Fruit fly (Drosophila melanogaster) whole organism, embryonic: ENCODE measurements around the gene CG6749.

Experiments used
- Awh ChIP-seq: fragments of 200-800 bp; sonication (Bioruptor generic); IDR thresholded peaks from 2 replicates; pipeline ENCODE4, ENCODE4 v1.3.6; 2022; ENCODE audit warnings: missing biosample characterization, missing genetic modification characterization
- Blimp-1 ChIP-seq: fragments of 200-800 bp; sonication (Bioruptor generic); optimal IDR thresholded peaks from 3 replicates; lab custom pipeline; 2018; ENCODE audit warnings: missing biosample characterization, missing genetic modification characterization, mild to moderate bottlenecking, moderate library complexity, missing genetic modification reagents
- CG11085 ChIP-seq: fragments of 200-800 bp; sonication (Bioruptor generic); IDR thresholded peaks from 2 replicates; pipeline ENCODE4 v1.3.6; 2022; ENCODE audit warnings: missing biosample characterization, missing genetic modification characterization
- CG11093 ChIP-seq: fragments of 200-800 bp; sonication (Bioruptor generic); IDR thresholded peaks from 3 replicates; pipeline ENCODE4 v1.3.6; 2022; ENCODE audit warnings: missing biosample characterization, missing genetic modification characterization
- CG12219 ChIP-seq: fragments of 200-800 bp; sonication (Bioruptor generic); optimal IDR thresholded peaks from 3 replicates; lab custom pipeline; 2018; ENCODE audit warnings: missing biosample characterization, mild to moderate bottlenecking, missing genetic modification characterization
- CG13287 ChIP-seq: fragments of 200-800 bp; sonication (Bioruptor generic); IDR thresholded peaks from 2 replicates; pipeline ENCODE4 v1.3.6; 2022; ENCODE audit warnings: missing biosample characterization, missing genetic modification characterization; ENCODE audit not compliant: partially characterized antibody
- CG15269 ChIP-seq: fragments of 200-800 bp; sonication (Bioruptor generic); optimal IDR thresholded peaks from 2 replicates; lab custom pipeline; 2018; ENCODE audit warnings: missing biosample characterization, mild to moderate bottlenecking, missing genetic modification characterization, moderate library complexity
- CG15479 ChIP-seq: fragments of 200-800 bp; sonication (Bioruptor generic); optimal IDR thresholded peaks from 3 replicates; lab custom pipeline; 2019; ENCODE audit warnings: missing biosample characterization, mild to moderate bottlenecking, missing genetic modification characterization, moderate library complexity
- CG18011 ChIP-seq: fragments of 200-800 bp; sonication (Bioruptor generic); optimal IDR thresholded peaks from 2 replicates; lab custom pipeline; 2017; ENCODE audit warnings: missing biosample characterization, missing genetic modification characterization, mild to moderate bottlenecking, moderate library complexity, missing genotype
- CG3163 ChIP-seq: fragments of 200-800 bp; sonication (Bioruptor generic); optimal IDR thresholded peaks from 3 replicates; lab custom pipeline; 2016; ENCODE audit warnings: missing biosample characterization, missing genetic modification characterization
- CG33557 ChIP-seq: fragments of 200-800 bp; sonication (Bioruptor generic); optimal IDR thresholded peaks from 2 replicates; lab custom pipeline; 2019; ENCODE audit warnings: missing biosample characterization, mild to moderate bottlenecking, missing genetic modification characterization, moderate library complexity
- CG3407 ChIP-seq: fragments of 200-800 bp; sonication (Bioruptor generic); optimal IDR thresholded peaks from 2 replicates; lab custom pipeline; 2018; ENCODE audit warnings: missing biosample characterization, mild to moderate bottlenecking, missing genetic modification characterization
- CG34224 ChIP-seq: fragments of 200-800 bp; sonication (Bioruptor generic); IDR thresholded peaks from 3 replicates; pipeline ENCODE4 v1.3.6; 2022; ENCODE audit warnings: missing biosample characterization, missing genetic modification characterization; ENCODE audit not compliant: partially characterized antibody
- CG3726 ChIP-seq: fragments of 200-800 bp; sonication (Bioruptor generic); IDR thresholded peaks from 3 replicates; pipeline ENCODE4, ENCODE4 v1.3.6; 2022; ENCODE audit warnings: missing biosample characterization, missing genetic modification characterization
- CG5180 ChIP-seq: fragments of 200-800 bp; sonication (Bioruptor generic); optimal IDR thresholded peaks from 3 replicates; lab custom pipeline; 2017; ENCODE audit warnings: missing biosample characterization, missing genetic modification characterization, mild to moderate bottlenecking, moderate library complexity, missing genetic modification reagents
- CG8290 ChIP-seq, 3 experiments: fragments of 200-800 bp; sonication (Bioruptor generic); optimal IDR thresholded peaks; 2 replicates each; lab custom pipeline; 2016 to 2019; ENCODE audit warnings: missing biosample characterization in 3 of 3, missing genetic modification characterization in 3 of 3, mild to moderate bottlenecking in 2 of 3, moderate library complexity in 1 of 3
- Deaf1 ChIP-seq: fragments of 200-800 bp; optimal IDR thresholded peaks from 3 replicates; lab custom pipeline; 2019; ENCODE audit warnings: missing biosample characterization, mild to moderate bottlenecking, missing genetic modification characterization, moderate library complexity
- Dp ChIP-seq: fragments of 200-800 bp; sonication (Bioruptor generic); optimal IDR thresholded peaks from 2 replicates; lab custom pipeline; 2018; ENCODE audit warnings: missing biosample characterization, mild to moderate bottlenecking, missing genetic modification characterization, moderate library complexity
- HLHmδ ChIP-seq: fragments of 200-800 bp; sonication (Bioruptor generic); optimal IDR thresholded peaks from 2 replicates; lab custom pipeline; 2018; ENCODE audit warnings: missing biosample characterization, mild to moderate bottlenecking, missing genetic modification characterization, moderate library complexity
- Hr3 ChIP-seq: fragments of 200-800 bp; sonication (Bioruptor generic); optimal IDR thresholded peaks from 3 replicates; lab custom pipeline; 2016; ENCODE audit warnings: missing biosample characterization, missing genetic modification characterization
- Lim3 ChIP-seq: fragments of 200-800 bp; sonication (Bioruptor generic); IDR thresholded peaks from 2 replicates; pipeline ENCODE4 v1.3.6; 2022; ENCODE audit warnings: missing biosample characterization, missing genetic modification characterization
- MTF-1 ChIP-seq: fragments of 200-800 bp; sonication (Bioruptor generic); optimal IDR thresholded peaks from 2 replicates; lab custom pipeline; 2018; ENCODE audit warnings: missing biosample characterization, mild to moderate bottlenecking, missing genetic modification characterization, borderline replicate concordance
- Vsx1 ChIP-seq: fragments of 200-800 bp; sonication (Bioruptor generic); optimal IDR thresholded peaks from 2 replicates; lab custom pipeline; 2017; ENCODE audit warnings: missing biosample characterization, mild to moderate bottlenecking, missing genetic modification characterization, missing genetic modification reagents
- abd-A ChIP-seq: fragments of 200-800 bp; sonication (Bioruptor generic); optimal IDR thresholded peaks from 3 replicates; lab custom pipeline; 2019; ENCODE audit warnings: missing biosample characterization, mild to moderate bottlenecking, missing genetic modification characterization, moderate library complexity
- amos ChIP-seq: fragments of 200-800 bp; sonication (Bioruptor generic); IDR thresholded peaks from 2 replicates; pipeline ENCODE4 v1.3.6; 2022; ENCODE audit warnings: missing biosample characterization, missing genetic modification characterization; ENCODE audit not compliant: partially characterized antibody
- ap ChIP-seq: fragments of 200-800 bp; sonication (Bioruptor generic); IDR thresholded peaks from 2 replicates; pipeline ENCODE4 v1.3.6; 2022; ENCODE audit warnings: missing biosample characterization, missing genetic modification characterization
- bab2 ChIP-seq: fragments of 200-800 bp; sonication (Bioruptor generic); optimal IDR thresholded peaks from 2 replicates; lab custom pipeline; 2016; ENCODE audit warnings: missing biosample characterization, missing genetic modification characterization
- bbx ChIP-seq: fragments of 200-800 bp; sonication (Bioruptor generic); IDR thresholded peaks from 2 replicates; pipeline ENCODE4 v1.3.6; 2022; ENCODE audit warnings: missing biosample characterization, missing genetic modification characterization; ENCODE audit not compliant: partially characterized antibody
- btn ChIP-seq: fragments of 200-800 bp; sonication (Bioruptor generic); optimal IDR thresholded peaks from 2 replicates; lab custom pipeline; 2016; ENCODE audit warnings: missing biosample characterization, missing genetic modification characterization
- cato ChIP-seq: fragments of 200-800 bp; sonication (Bioruptor generic); optimal IDR thresholded peaks from 2 replicates; lab custom pipeline; 2016; ENCODE audit warnings: missing biosample characterization, missing genetic modification characterization, borderline replicate concordance
- chinmo ChIP-seq: fragments of 200-800 bp; sonication (Bioruptor generic); IDR thresholded peaks from 4 replicates; pipeline ENCODE4 v1.3.6; 2022; ENCODE audit warnings: missing biosample characterization, missing genetic modification characterization; ENCODE audit not compliant: partially characterized antibody
- chn ChIP-seq: fragments of 200-800 bp; sonication (Bioruptor generic); optimal IDR thresholded peaks from 2 replicates; lab custom pipeline; 2016; ENCODE audit warnings: missing biosample characterization, missing genetic modification characterization
- ci ChIP-seq: fragments of 200-800 bp; sonication (Bioruptor generic); IDR thresholded peaks from 3 replicates; pipeline ENCODE4 v1.3.6; 2022; ENCODE audit warnings: missing biosample characterization, missing genetic modification characterization
- exex ChIP-seq: fragments of 200-800 bp; sonication (Bioruptor generic); optimal IDR thresholded peaks from 4 replicates; lab custom pipeline; 2018; ENCODE audit warnings: missing biosample characterization, mild to moderate bottlenecking, missing genetic modification characterization, moderate library complexity
- grn ChIP-seq: fragments of 200-800 bp; sonication (Bioruptor generic); optimal IDR thresholded peaks from 3 replicates; lab custom pipeline; 2017; ENCODE audit warnings: missing biosample characterization, missing genetic modification characterization
- hbn ChIP-seq: fragments of 200-800 bp; sonication (Bioruptor generic); IDR thresholded peaks from 2 replicates; pipeline ENCODE4 v1.3.6; 2022; ENCODE audit warnings: missing biosample characterization, missing genetic modification characterization; ENCODE audit not compliant: partially characterized antibody
- her ChIP-seq: fragments of 200-800 bp; sonication (Bioruptor generic); optimal IDR thresholded peaks from 2 replicates; lab custom pipeline; 2016; ENCODE audit warnings: missing biosample characterization, missing genetic modification characterization
- inv ChIP-seq: fragments of 200-800 bp; sonication (Bioruptor generic); IDR thresholded peaks from 2 replicates; pipeline ENCODE4 v1.3.6; 2022; ENCODE audit warnings: missing biosample characterization, missing genetic modification characterization; ENCODE audit not compliant: partially characterized antibody
- kah ChIP-seq: fragments of 200-800 bp; sonication (Bioruptor generic); optimal IDR thresholded peaks from 2 replicates; lab custom pipeline; 2018; ENCODE audit warnings: missing biosample characterization, mild to moderate bottlenecking, missing genetic modification characterization
- pzg ChIP-seq: fragments of 200-800 bp; sonication (Bioruptor generic); optimal IDR thresholded peaks from 3 replicates; lab custom pipeline; 2018; ENCODE audit warnings: missing biosample characterization, mild to moderate bottlenecking, missing genetic modification characterization, moderate library complexity
- sd ChIP-seq: fragments of 200-800 bp; sonication (Bioruptor generic); optimal IDR thresholded peaks from 3 replicates; lab custom pipeline; 2018; ENCODE audit warnings: missing biosample characterization, mild to moderate bottlenecking, missing genetic modification characterization, moderate library complexity
- stc ChIP-seq: fragments of 200-800 bp; sonication (Bioruptor generic); IDR thresholded peaks from 2 replicates; pipeline ENCODE4 v1.3.6; 2022; ENCODE audit warnings: missing biosample characterization, missing genetic modification characterization
- sug ChIP-seq: fragments of 200-800 bp; optimal IDR thresholded peaks from 2 replicates; lab custom pipeline; 2019; ENCODE audit warnings: missing biosample characterization, mild to moderate bottlenecking, missing genetic modification characterization, moderate library complexity
- tio ChIP-seq: fragments of 200-800 bp; sonication (Bioruptor generic); optimal IDR thresholded peaks from 2 replicates; lab custom pipeline; 2017; ENCODE audit warnings: missing biosample characterization, missing genetic modification characterization, inconsistent platforms
- tx ChIP-seq: fragments of 200-800 bp; sonication (Bioruptor generic); optimal IDR thresholded peaks from 2 replicates; lab custom pipeline; 2016; ENCODE audit warnings: missing biosample characterization, missing genetic modification characterization
- wor ChIP-seq: fragments of 200-800 bp; sonication (Bioruptor generic); IDR thresholded peaks from 2 replicates; pipeline ENCODE4 v1.3.6; 2022; ENCODE audit warnings: missing biosample characterization, missing genetic modification characterization
- zen2 ChIP-seq: fragments of 200-800 bp; sonication (Bioruptor generic); IDR thresholded peaks from 3 replicates; pipeline ENCODE4 v1.3.6; 2022; ENCODE audit warnings: missing biosample characterization, missing genetic modification characterization; ENCODE audit not compliant: partially characterized antibody
- zfh1 ChIP-seq: fragments of 200-800 bp; sonication (Bioruptor generic); IDR thresholded peaks from 3 replicates; pipeline ENCODE4 v1.3.6; 2022; ENCODE audit warnings: missing biosample characterization, missing genetic modification characterization

The CG6749 gene

DNA sequence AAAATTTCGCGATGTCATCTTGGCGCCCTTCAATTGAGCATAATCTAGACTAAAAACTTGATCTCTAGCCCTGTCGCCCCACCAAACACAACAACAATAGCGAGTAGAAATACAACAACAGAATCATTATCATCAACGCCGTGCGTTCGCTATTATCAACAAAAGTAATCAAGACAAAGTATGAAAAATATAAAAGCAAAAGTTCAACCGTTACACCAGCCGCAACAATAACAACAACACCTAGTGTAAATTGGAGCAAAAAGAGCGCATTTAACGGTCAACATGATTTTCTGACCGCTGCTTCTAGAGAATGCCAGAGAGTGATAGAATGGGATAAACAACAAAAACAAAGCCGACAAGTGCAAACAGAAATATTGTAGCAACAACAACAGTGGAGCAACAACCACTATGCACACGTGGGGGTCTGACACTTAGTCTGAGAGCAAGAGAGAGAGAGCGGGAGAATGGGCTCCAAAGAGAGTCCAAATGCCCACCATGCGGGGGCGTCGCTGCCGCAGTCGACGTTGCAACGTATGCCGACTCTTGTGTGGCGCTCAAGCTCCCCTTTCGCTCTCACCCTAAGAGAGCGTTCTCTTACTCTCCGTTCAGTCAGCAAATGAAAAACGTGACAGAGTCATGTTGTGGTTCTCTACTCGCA, 41.2 kb downstream of the CG6749 start (continued):
- TF ChIP-seq CG15479 (GFP tag; lab: Kevin White, UChicago) (no peak), inv (GFP tag; lab: Robert Waterston, UW) (no peak), sd (tag; lab: Kevin White, UChicago) (peak; percentile 27), Awh (GFP tag; lab: Robert Waterston, UW) (peak; percentile 63), bbx (GFP tag; lab: Robert Waterston, UW) (no peak), MTF-1 (GFP tag; lab: Kevin White, UChicago) (no peak), CG3163 (GFP tag; lab: Kevin White, UChicago) (peak; percentile 98), CG34224 (GFP tag; lab: Robert Waterston, UW) (peak; percentile 73), her (GFP tag; lab: Kevin White, UChicago) (no peak), CG11085 (GFP tag; lab: Robert Waterston, UW) (no peak), hbn (peak; percentile 64), ci (GFP tag; lab: Robert Waterston, UW) (peak; percentile 53; the same call in 1 of the 3 replicates), btn (no peak), HLHmδ (GFP tag; lab: Kevin White, UChicago) (peak; percentile 66), CG5180 (GFP tag; lab: Kevin White, UChicago) (no peak), cato (no peak), chn (no peak), tx (GFP tag; lab: Kevin White, UChicago) (no peak), CG12219 (GFP tag; lab: Kevin White, UChicago) (peak; percentile 14), Deaf1 (no peak), Dp (GFP tag; lab: Kevin White, UChicago) (no peak), wor (GFP tag; lab: Robert Waterston, UW) (no peak), stc (GFP tag; lab: Robert Waterston, UW) (no peak), Vsx1 (GFP tag; lab: Kevin White, UChicago) (no peak), sug (peak; percentile 99), tio (no peak), CG8290 (GFP tag; optimal IDR thresholded peaks at IDR 0.05; lab: Kevin White, UChicago) (no peak), CG8290 (tag; optimal IDR thresholded peaks at IDR 0.05; lab: Kevin White, UChicago) (no peak), CG11093 (no peak), CG15269 (no peak), CG33557 (GFP tag; lab: Kevin White, UChicago) (no peak), CG13287 (peak; percentile 43; the same call in 1 of the 2 replicates), abd-A (peak; percentile 8), grn (peak; percentile 75), pzg (no peak), kah (GFP tag; lab: Kevin White, UChicago) (peak; percentile 99), exex (tag; lab: Kevin White, UChicago) (peak; percentile 58), CG18011 (GFP tag; lab: Kevin White, UChicago) (peak; percentile 66), CG3726 (GFP tag; lab: Robert Waterston, UW) (no peak), zfh1 (GFP tag; lab: Robert Waterston, UW) (no peak), Hr3 (GFP tag; lab: Kevin White, UChicago) (no peak), zen2 (peak; percentile 84), amos (no peak), bab2 (GFP tag; lab: Kevin White, UChicago) (no peak), chinmo (peak; percentile 99; the same call in 3 of the 4 replicates), CG3407 (GFP tag; lab: Kevin White, UChicago) (peak; percentile 7), Lim3 (GFP tag; lab: Robert Waterston, UW) (no peak), Blimp-1 (GFP tag; lab: Kevin White, UChicago) (peak; percentile 70), ap (GFP tag; lab: Robert Waterston, UW) (no peak)
